Fruit fly (Drosophila melanogaster) whole organism, embryonic: ENCODE data around the gene klar.

Experiments
- ATbp ChIP-seq: fragments of 200-800 bp; sonication (Bioruptor generic); optimal IDR thresholded peaks from 2 replicates; lab custom pipeline; 2017; ENCODE audit warnings: missing biosample characterization, mild to moderate bottlenecking, missing genetic modification characterization, missing genetic modification reagents
- Atf-2 ChIP-seq: fragments of 200-800 bp; sonication (Bioruptor generic); optimal IDR thresholded peaks from 2 replicates; lab custom pipeline; 2016; ENCODE audit warnings: missing biosample characterization, missing genetic modification characterization
- CG10654 ChIP-seq: fragments of 200-800 bp; sonication (Bioruptor generic); optimal IDR thresholded peaks from 2 replicates; lab custom pipeline; 2016; ENCODE audit warnings: missing biosample characterization, missing genetic modification characterization
- CG11695 ChIP-seq: fragments of 200-800 bp; sonication (Bioruptor generic); IDR thresholded peaks from 3 replicates; pipeline ENCODE4 v1.3.6; 2022; ENCODE audit warnings: missing biosample characterization, missing genetic modification characterization
- CG12659 ChIP-seq: fragments of 200-800 bp; sonication (Bioruptor generic); optimal IDR thresholded peaks from 3 replicates; lab custom pipeline; 2017; ENCODE audit warnings: mild to moderate bottlenecking, missing biosample characterization, missing genetic modification reagents, missing genetic modification characterization
- CG13775 ChIP-seq: fragments of 200-800 bp; sonication (Bioruptor generic); optimal IDR thresholded peaks from 3 replicates; lab custom pipeline; 2017; ENCODE audit warnings: missing biosample characterization, mild to moderate bottlenecking, missing genetic modification characterization
- CG15073 ChIP-seq: fragments of 200-800 bp; sonication (Bioruptor generic); optimal IDR thresholded peaks from 2 replicates; lab custom pipeline; 2016; ENCODE audit warnings: missing biosample characterization, missing genetic modification characterization
- CG15514 ChIP-seq: fragments of 200-800 bp; sonication (Bioruptor generic); optimal IDR thresholded peaks from 3 replicates; lab custom pipeline; 2017; ENCODE audit warnings: missing biosample characterization, missing genetic modification characterization, mild to moderate bottlenecking, moderate library complexity, missing genetic modification reagents
- CG1603 ChIP-seq: fragments of 200-800 bp; sonication (Bioruptor generic); optimal IDR thresholded peaks from 2 replicates; lab custom pipeline; 2019; ENCODE audit warnings: missing biosample characterization, mild to moderate bottlenecking, missing genetic modification characterization, moderate library complexity
- CG16863 ChIP-seq: fragments of 200-800 bp; sonication (Bioruptor generic); optimal IDR thresholded peaks from 3 replicates; lab custom pipeline; 2016; ENCODE audit warnings: missing biosample characterization, missing genetic modification characterization
- CG17361 ChIP-seq: fragments of 200-800 bp; sonication (Bioruptor generic); IDR thresholded peaks from 3 replicates; pipeline ENCODE4 v1.3.6; 2022; ENCODE audit warnings: missing biosample characterization, missing genetic modification characterization
- CG18011 ChIP-seq: fragments of 200-800 bp; sonication (Bioruptor generic); optimal IDR thresholded peaks from 2 replicates; lab custom pipeline; 2017; ENCODE audit warnings: missing biosample characterization, missing genetic modification characterization, mild to moderate bottlenecking, moderate library complexity, missing genotype
- CG2129 ChIP-seq: fragments of 200-800 bp; sonication (Bioruptor generic); IDR thresholded peaks from 2 replicates; pipeline ENCODE4 v1.3.6; 2022; ENCODE audit warnings: missing biosample characterization, missing genetic modification characterization; ENCODE audit not compliant: partially characterized antibody
- CG2678 ChIP-seq: fragments of 200-800 bp; sonication (Bioruptor generic); optimal IDR thresholded peaks from 3 replicates; lab custom pipeline; 2019; ENCODE audit warnings: missing biosample characterization, mild to moderate bottlenecking, missing genetic modification characterization, moderate library complexity
- CG6654 ChIP-seq: fragments of 200-800 bp; sonication (Bioruptor generic); optimal IDR thresholded peaks from 2 replicates; lab custom pipeline; 2017; ENCODE audit warnings: missing biosample characterization, mild to moderate bottlenecking, missing genetic modification characterization
- CG7987 ChIP-seq: fragments of 200-800 bp; sonication (Bioruptor generic); optimal IDR thresholded peaks from 2 replicates; lab custom pipeline; 2018; ENCODE audit warnings: missing biosample characterization, mild to moderate bottlenecking, missing genetic modification characterization, moderate library complexity
- CG8290 ChIP-seq, 3 experiments: fragments of 200-800 bp; sonication (Bioruptor generic); optimal IDR thresholded peaks; 2 replicates each; lab custom pipeline; 2016 to 2019; ENCODE audit warnings: missing biosample characterization in 3 of 3, missing genetic modification characterization in 3 of 3, mild to moderate bottlenecking in 2 of 3, moderate library complexity in 1 of 3
- CG9797 ChIP-seq: fragments of 200-800 bp; sonication (Bioruptor generic); optimal IDR thresholded peaks from 3 replicates; lab custom pipeline; 2018; ENCODE audit warnings: missing biosample characterization, mild to moderate bottlenecking, missing genetic modification characterization
- CG9817 ChIP-seq: fragments of 200-800 bp; sonication (Bioruptor generic); optimal IDR thresholded peaks from 2 replicates; lab custom pipeline; 2018; ENCODE audit warnings: missing biosample characterization, mild to moderate bottlenecking, missing genetic modification characterization, moderate library complexity
- CTCF ChIP-seq: fragments of 200-800 bp; sonication (Bioruptor generic); optimal IDR thresholded peaks from 2 replicates; lab custom pipeline; 2017; ENCODE audit warnings: missing biosample characterization, mild to moderate bottlenecking, missing genetic modification characterization, moderate library complexity
- Dip2 ChIP-seq: fragments of 200-800 bp; sonication (Bioruptor generic); IDR thresholded peaks from 2 replicates; pipeline ENCODE4 v1.3.6; 2022; ENCODE audit warnings: missing biosample characterization, missing genetic modification characterization
- Doc2 ChIP-seq: fragments of 200-800 bp; sonication (Bioruptor generic); IDR thresholded peaks from 2 replicates; pipeline ENCODE4 v1.3.6; 2022; ENCODE audit warnings: missing biosample characterization, missing genetic modification characterization
- ERR ChIP-seq: fragments of 200-800 bp; sonication (Bioruptor generic); optimal IDR thresholded peaks from 2 replicates; lab custom pipeline; 2016; ENCODE audit warnings: missing biosample characterization, missing genetic modification characterization
- Elba2 ChIP-seq: fragments of 200-800 bp; sonication (Bioruptor generic); optimal IDR thresholded peaks from 3 replicates; lab custom pipeline; 2016; ENCODE audit warnings: missing biosample characterization, missing genetic modification characterization
- Hr51 ChIP-seq, 2 experiments: fragments of 200-800 bp; sonication (Bioruptor generic); optimal IDR thresholded peaks; 2 replicates in 1 of 2; 3 replicates in 1 of 2; lab custom pipeline; 2016 to 2018; ENCODE audit warnings: missing biosample characterization in 2 of 2, missing genetic modification characterization in 2 of 2, mild to moderate bottlenecking in 1 of 2, moderate library complexity in 1 of 2
- MBD-R2 ChIP-seq: fragments of 200-800 bp; sonication (Bioruptor generic); IDR thresholded peaks from 2 replicates; pipeline ENCODE4 v1.3.6; 2022; ENCODE audit warnings: missing biosample characterization, missing genetic modification characterization
- Nf-YB ChIP-seq: fragments of 200-800 bp; sonication (Bioruptor generic); optimal IDR thresholded peaks from 3 replicates; lab custom pipeline; 2019; ENCODE audit warnings: missing biosample characterization, mild to moderate bottlenecking, missing genetic modification characterization, moderate library complexity
- NfI ChIP-seq: fragments of 200-800 bp; sonication (Bioruptor generic); optimal IDR thresholded peaks from 3 replicates; lab custom pipeline; 2018; ENCODE audit warnings: missing biosample characterization, mild to moderate bottlenecking, missing genetic modification characterization, moderate library complexity
- Pdp1 ChIP-seq, 2 experiments: fragments of 200-800 bp; sonication (Bioruptor generic); optimal IDR thresholded peaks; 3 replicates each; lab custom pipeline; 2016; ENCODE audit warnings: missing biosample characterization in 2 of 2, missing genetic modification characterization in 2 of 2, mild to moderate bottlenecking in 1 of 2, moderate library complexity in 1 of 2
- abd-A ChIP-seq: fragments of 200-800 bp; sonication (Bioruptor generic); optimal IDR thresholded peaks from 3 replicates; lab custom pipeline; 2019; ENCODE audit warnings: missing biosample characterization, mild to moderate bottlenecking, missing genetic modification characterization, moderate library complexity
- ac ChIP-seq: fragments of 200-800 bp; sonication (Bioruptor generic); optimal IDR thresholded peaks from 3 replicates; lab custom pipeline; 2017; ENCODE audit warnings: missing biosample characterization, mild to moderate bottlenecking, missing genetic modification characterization
- cato ChIP-seq: fragments of 200-800 bp; sonication (Bioruptor generic); optimal IDR thresholded peaks from 2 replicates; lab custom pipeline; 2016; ENCODE audit warnings: missing biosample characterization, missing genetic modification characterization, borderline replicate concordance
- cg ChIP-seq: fragments of 200-800 bp; sonication (Bioruptor generic); optimal IDR thresholded peaks from 3 replicates; lab custom pipeline; 2019; ENCODE audit warnings: missing biosample characterization, mild to moderate bottlenecking, missing genetic modification characterization, moderate library complexity
- dysf ChIP-seq: fragments of 200-800 bp; sonication (Bioruptor generic); IDR thresholded peaks from 3 replicates; pipeline ENCODE4 v1.3.6; 2022; ENCODE audit warnings: missing biosample characterization, missing genetic modification characterization
- gce ChIP-seq: fragments of 200-800 bp; sonication (Bioruptor generic); IDR thresholded peaks from 3 replicates; pipeline ENCODE4 v1.3.6; 2022; ENCODE audit warnings: missing biosample characterization, missing genetic modification characterization
- grn ChIP-seq: fragments of 200-800 bp; sonication (Bioruptor generic); optimal IDR thresholded peaks from 3 replicates; lab custom pipeline; 2017; ENCODE audit warnings: missing biosample characterization, missing genetic modification characterization
- hkb ChIP-seq, 2 experiments: fragments of 200-800 bp in 1 of 2; fragments of >200 bp in 1 of 2; sonication (Bioruptor generic) in 1 of 2; IDR thresholded peaks in 1 of 2; optimal IDR thresholded peaks in 1 of 2; 2 replicates each; pipeline versions ENCODE4 v1.3.6 to Lab custom; 2017 to 2022; ENCODE audit warnings: missing biosample characterization in 1 of 2, missing genetic modification characterization in 1 of 2
- insv ChIP-seq, 2 experiments: fragments of 200-800 bp; sonication (Bioruptor generic); optimal IDR thresholded peaks; 3 replicates each; lab custom pipeline; 2016 to 2018; ENCODE audit warnings: missing biosample characterization in 2 of 2, missing genetic modification characterization in 2 of 2
- lmd ChIP-seq: fragments of 200-800 bp; sonication (Bioruptor generic); IDR thresholded peaks from 2 replicates; pipeline ENCODE4 v1.3.6; 2022; ENCODE audit warnings: missing biosample characterization, missing genetic modification characterization
- odd ChIP-seq: fragments of 200-800 bp; sonication (Bioruptor generic); optimal IDR thresholded peaks from 2 replicates; lab custom pipeline; 2017; ENCODE audit warnings: missing biosample characterization, mild to moderate bottlenecking, missing genetic modification characterization
- peb ChIP-seq: fragments of 200-800 bp; sonication (Bioruptor generic); IDR thresholded peaks from 2 replicates; pipeline ENCODE4 v1.3.6; 2022; ENCODE audit warnings: missing biosample characterization, missing genetic modification characterization
- scrt ChIP-seq: fragments of 200-800 bp; sonication (Bioruptor generic); optimal IDR thresholded peaks from 2 replicates; lab custom pipeline; 2018; ENCODE audit warnings: missing biosample characterization, mild to moderate bottlenecking, missing genetic modification characterization, moderate library complexity
- so ChIP-seq: fragments of 200-800 bp; sonication (Bioruptor generic); IDR thresholded peaks from 3 replicates; pipeline ENCODE4 v1.3.6; 2022; ENCODE audit warnings: missing biosample characterization, missing genetic modification characterization
- sqz ChIP-seq: fragments of 200-800 bp; sonication (Bioruptor generic); optimal IDR thresholded peaks from 3 replicates; lab custom pipeline; 2018; ENCODE audit warnings: missing biosample characterization, mild to moderate bottlenecking, missing genetic modification characterization
- twi ChIP-seq: fragments of 200-800 bp; optimal IDR thresholded peaks from 2 replicates; lab custom pipeline; 2019; ENCODE audit warnings: missing biosample characterization, mild to moderate bottlenecking, missing genetic modification characterization, moderate library complexity
- wdn ChIP-seq: fragments of 200-800 bp; sonication (Bioruptor generic); IDR thresholded peaks from 2 replicates; pipeline ENCODE4 v1.3.6; 2022; ENCODE audit warnings: missing biosample characterization, missing genetic modification characterization
- zen ChIP-seq: fragments of 200-800 bp; sonication (Bioruptor generic); optimal IDR thresholded peaks from 3 replicates; lab custom pipeline; 2018; ENCODE audit warnings: missing biosample characterization, mild to moderate bottlenecking, missing genetic modification characterization, moderate library complexity
- zf30C ChIP-seq: fragments of 200-800 bp; sonication (Bioruptor generic); optimal IDR thresholded peaks from 3 replicates; lab custom pipeline; 2018; ENCODE audit warnings: missing biosample characterization, mild to moderate bottlenecking, missing genetic modification characterization

The klar gene

DNA sequence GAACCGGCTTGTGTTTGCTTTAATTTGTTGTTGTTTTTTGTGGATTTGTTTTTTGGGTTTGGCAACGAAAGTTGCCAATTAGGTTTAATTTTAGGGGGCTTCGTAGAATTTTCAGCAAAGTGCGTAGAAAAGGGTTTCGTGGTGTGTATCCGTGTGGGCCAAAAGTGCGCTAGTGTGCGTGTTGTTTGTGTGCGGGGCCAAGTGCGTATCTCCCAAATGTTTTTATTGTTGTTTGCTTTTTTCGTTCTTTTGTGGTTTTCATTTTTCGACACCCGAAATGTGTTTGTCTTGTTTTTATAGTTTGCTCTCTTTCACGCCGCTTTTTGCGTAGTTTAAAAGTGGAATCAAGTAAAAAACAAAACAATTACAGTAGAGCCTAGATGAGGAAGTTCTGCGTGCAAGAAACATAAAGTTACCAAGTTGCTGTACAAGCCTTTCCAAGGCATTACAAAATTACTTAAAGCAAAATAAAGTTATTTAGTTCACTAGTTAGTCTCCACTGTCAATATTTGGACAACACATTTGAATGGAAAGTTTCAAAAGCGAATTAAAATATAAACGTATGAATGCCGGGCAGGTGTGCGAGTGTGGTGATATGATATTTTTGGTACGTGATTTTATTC lies 6.5 kb upstream of the klar start (continued):
- no peak for TF ChIP-seq CG2129
- peak; percentile 13 for TF ChIP-seq Nf-YB (GFP tag; lab: Kevin White, UChicago)
- TF ChIP-seq zen (tag; lab: Kevin White, UChicago) = no peak
- no peak for TF ChIP-seq CG15073
- TF ChIP-seq CG18011 (GFP tag; lab: Kevin White, UChicago) = peak; percentile 72
- TF ChIP-seq CG1603 (tag; lab: Kevin White, UChicago) = peak; percentile 56
- TF ChIP-seq CG11695 (GFP tag; lab: Robert Waterston, UW) = peak; percentile 79
- TF ChIP-seq odd = no peak
- TF ChIP-seq CG10654 (GFP tag; lab: Kevin White, UChicago) = peak; percentile 57
- TF ChIP-seq abd-A (tag; lab: Kevin White, UChicago) = peak; percentile 62
- no peak for TF ChIP-seq CG16863 (GFP tag; lab: Kevin White, UChicago)
- TF ChIP-seq CG12659 (GFP tag; lab: Kevin White, UChicago) = peak; percentile 74
- peak; percentile 78 for TF ChIP-seq scrt (GFP tag; lab: Kevin White, UChicago)
- peak; percentile 90 for TF ChIP-seq CG9817 (tag; lab: Kevin White, UChicago)
- TF ChIP-seq CG6654 (GFP tag; lab: Kevin White, UChicago) = peak; percentile 30
- no peak for TF ChIP-seq CG9797 (GFP tag; lab: Kevin White, UChicago)
- no peak for TF ChIP-seq zf30C (GFP tag; lab: Kevin White, UChicago)
- peak; percentile 90 for TF ChIP-seq lmd (GFP tag; lab: Robert Waterston, UW)
- TF ChIP-seq hkb (optimal IDR thresholded peaks at IDR 0.05; lab: Kevin White, UChicago) = no peak
- peak; percentile 61 for TF ChIP-seq hkb (GFP tag; IDR thresholded peaks at IDR 0.05; lab: Robert Waterston, UW)
- no peak; the same call in 1 of the 2 replicates for TF ChIP-seq Doc2 (GFP tag; lab: Robert Waterston, UW)
- TF ChIP-seq CG15514 (GFP tag; lab: Kevin White, UChicago) = peak; percentile 80
- peak; percentile 66 for TF ChIP-seq Atf-2 (GFP tag; lab: Kevin White, UChicago)
- TF ChIP-seq so (GFP tag; lab: Robert Waterston, UW) = peak; percentile 55; the same call in 1 of the 3 replicates
- TF ChIP-seq cg = peak; percentile 60
- peak in 1 of 2 experiments; percentile 7 for TF ChIP-seq insv (GFP tag; optimal IDR thresholded peaks at IDR 0.05; lab: Kevin White, UChicago)
- peak; percentile 9 for TF ChIP-seq twi (tag; lab: Kevin White, UChicago)
- TF ChIP-seq peb (GFP tag; lab: Robert Waterston, UW) = peak; percentile 35; the same call in 1 of the 2 replicates
- peak; percentile 89 for TF ChIP-seq dysf (GFP tag; lab: Robert Waterston, UW)
- peak; percentile 86 for TF ChIP-seq CG2678 (tag; lab: Kevin White, UChicago)
- TF ChIP-seq CG8290 (GFP tag; optimal IDR thresholded peaks at IDR 0.05; lab: Kevin White, UChicago) = no peak
- peak in 1 of 2 experiments; percentile 96 for TF ChIP-seq CG8290 (tag; optimal IDR thresholded peaks at IDR 0.05; lab: Kevin White, UChicago)
- peak; percentile 77 to 80 for TF ChIP-seq Pdp1 (GFP tag; optimal IDR thresholded peaks at IDR 0.05; lab: Kevin White, UChicago)
- TF ChIP-seq ERR (GFP tag; lab: Kevin White, UChicago) = peak; percentile 87
- TF ChIP-seq ATbp (GFP tag; lab: Kevin White, UChicago) = peak; percentile 19
- TF ChIP-seq grn = no peak
- TF ChIP-seq wdn (GFP tag; lab: Robert Waterston, UW) = peak; percentile 89
- TF ChIP-seq cato = no peak
- no peak for TF ChIP-seq Dip2 (GFP tag; lab: Robert Waterston, UW)
- no peak for TF ChIP-seq Elba2
- TF ChIP-seq Hr51 (GFP tag; optimal IDR thresholded peaks at IDR 0.05; lab: Kevin White, UChicago) = peak; percentile 57 to 81
- TF ChIP-seq MBD-R2 = peak; percentile 84
- peak; percentile 64 for TF ChIP-seq CG17361
- TF ChIP-seq gce = no peak
- TF ChIP-seq NfI = peak; percentile 85
- peak; percentile 74 for TF ChIP-seq CG13775 (GFP tag; lab: Kevin White, UChicago)
- TF ChIP-seq sqz = no peak
- TF ChIP-seq CTCF (GFP tag; lab: Kevin White, UChicago) = no peak
- no peak for TF ChIP-seq ac (GFP tag; lab: Kevin White, UChicago)
- peak; percentile 65 for TF ChIP-seq CG7987 (GFP tag; lab: Kevin White, UChicago)
